Comparison of ENCODE assay signal across 2 fruit fly cellular contexts in the genomic region with DNA sequence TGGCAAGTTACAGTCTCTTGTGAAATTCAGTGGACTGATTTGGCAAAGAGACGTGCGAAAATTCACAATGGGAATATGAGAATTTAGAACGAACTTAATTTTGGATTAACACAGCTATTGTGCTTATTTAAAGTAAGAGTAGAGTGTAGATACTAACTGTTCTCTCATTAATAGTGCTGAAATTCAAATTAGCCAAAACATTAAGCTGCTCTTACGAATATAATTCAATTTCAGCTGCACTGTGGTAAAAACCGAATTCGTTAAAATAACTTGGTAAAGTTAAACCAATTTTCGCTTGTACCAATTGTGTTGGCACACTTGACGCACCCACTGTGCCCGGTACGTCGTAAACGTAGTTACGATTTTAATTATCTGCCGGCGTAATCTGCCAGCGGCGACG.
TF ChIP-seq lines count a peak whose summit lies in the region.

No protein-coding gene starts in this region.

TF ChIP-seq in whole organism, embryonic, 481 proteins besides CTCF, POLR2A, EP300 and RAD21 (continued from another document and continues in another):
- TF ChIP-seq ap (GFP tag; IDR thresholded peaks at IDR 0.05; lab: Robert Waterston, UW) (no peak), CG14860 (GFP tag; IDR thresholded peaks at IDR 0.05; lab: Robert Waterston, UW; ENCODE audit: partially characterized antibody) (no peak), ken (GFP tag; IDR thresholded peaks at IDR 0.05; lab: Robert Waterston, UW) (no peak), CG33213 (GFP tag; optimal IDR thresholded peaks at IDR 0.05; lab: Kevin White, UChicago) (no peak), bigmax (GFP tag; optimal IDR thresholded peaks at IDR 0.05; lab: Kevin White, UChicago) (no peak), Deaf1 (tag; optimal IDR thresholded peaks at IDR 0.05; lab: Kevin White, UChicago) (no peak), tx (GFP tag; optimal IDR thresholded peaks at IDR 0.05; lab: Kevin White, UChicago) (peak; percentile 10), dmrt11E (tag; optimal IDR thresholded peaks at IDR 0.05; lab: Kevin White, UChicago) (no peak), CG2199 (GFP tag; IDR thresholded peaks at IDR 0.05; lab: Robert Waterston, UW) (no peak), Sry-δ (GFP tag; optimal IDR thresholded peaks at IDR 0.05; lab: Kevin White, UChicago) (peak; percentile 15), scrt (GFP tag; optimal IDR thresholded peaks at IDR 0.05; lab: Kevin White, UChicago) (peak; percentile 28), CG17186 (GFP tag; optimal IDR thresholded peaks at IDR 0.05; lab: Kevin White, UChicago) (no peak), Max (GFP tag; optimal IDR thresholded peaks at IDR 0.05; lab: Kevin White, UChicago) (peak; percentile 32), pzg (GFP tag; optimal IDR thresholded peaks at IDR 0.05; lab: Kevin White, UChicago) (no peak), CG3407 (GFP tag; optimal IDR thresholded peaks at IDR 0.05; lab: Kevin White, UChicago) (no peak), CG8388 (GFP tag; optimal IDR thresholded peaks at IDR 0.05; lab: Kevin White, UChicago) (peak; percentile 74), Chrac-16 (GFP tag; optimal IDR thresholded peaks at IDR 0.05; lab: Kevin White, UChicago) (peak; percentile 11), peb (GFP tag; IDR thresholded peaks at IDR 0.05; lab: Robert Waterston, UW) (no peak), CG6654 (GFP tag; optimal IDR thresholded peaks at IDR 0.05; lab: Kevin White, UChicago) (no peak), gce (GFP tag; IDR thresholded peaks at IDR 0.05; lab: Robert Waterston, UW) (no peak), sim (GFP tag; IDR thresholded peaks at IDR 0.05; lab: Robert Waterston, UW) (no peak), disco-r (GFP tag; optimal IDR thresholded peaks at IDR 0.05; lab: Kevin White, UChicago) (no peak), CG15514 (GFP tag; optimal IDR thresholded peaks at IDR 0.05; lab: Kevin White, UChicago) (peak; percentile 27), CG4404 (GFP tag; IDR thresholded peaks at IDR 0.05; lab: Robert Waterston, UW) (no peak), CG7839 (tag; optimal IDR thresholded peaks at IDR 0.05; lab: Kevin White, UChicago) (peak; percentile 72), CG18011 (GFP tag; optimal IDR thresholded peaks at IDR 0.05; lab: Kevin White, UChicago) (peak; percentile 12), Fer1 (GFP tag; optimal IDR thresholded peaks at IDR 0.05; lab: Kevin White, UChicago) (peak; percentile 48), CG1602 (GFP tag; optimal IDR thresholded peaks at IDR 0.05; lab: Kevin White, UChicago) (no peak), ash1 (GFP tag; optimal IDR thresholded peaks at IDR 0.05; lab: Kevin White, UChicago) (no peak), fd3F (GFP tag; optimal IDR thresholded peaks at IDR 0.05; lab: Kevin White, UChicago) (peak; percentile 29), E2f2 (GFP tag; IDR thresholded peaks at IDR 0.05; lab: Robert Waterston, UW) (no peak), CG8478 (optimal IDR thresholded peaks at IDR 0.05; lab: Kevin White, UChicago) (no peak), bowl (GFP tag; IDR thresholded peaks at IDR 0.05; lab: Robert Waterston, UW) (no peak), CG10366 (GFP tag; IDR thresholded peaks at IDR 0.05; lab: Robert Waterston, UW) (no peak), kay (GFP tag; optimal IDR thresholded peaks at IDR 0.05; lab: Kevin White, UChicago) (no peak), D (optimal IDR thresholded peaks at IDR 0.05; lab: Kevin White, UChicago) (no peak), D (GFP tag; optimal IDR thresholded peaks at IDR 0.05; lab: Kevin White, UChicago) (no peak), CG10979 (tag; optimal IDR thresholded peaks at IDR 0.05; lab: Kevin White, UChicago) (no peak), CG7745 (tag; optimal IDR thresholded peaks at IDR 0.05; lab: Kevin White, UChicago) (no peak), ssp (GFP tag; IDR thresholded peaks at IDR 0.05; lab: Robert Waterston, UW) (no peak), CG10462 (GFP tag; optimal IDR thresholded peaks at IDR 0.05; lab: Kevin White, UChicago) (no peak), CG8281 (tag; optimal IDR thresholded peaks at IDR 0.05; lab: Kevin White, UChicago) (no peak), CG5245 (GFP tag; optimal IDR thresholded peaks at IDR 0.05; lab: Kevin White, UChicago) (no peak), CG17359 (tag; optimal IDR thresholded peaks at IDR 0.05; lab: Kevin White, UChicago) (peak; percentile 14), Sry-β (GFP tag; optimal IDR thresholded peaks at IDR 0.05; lab: Kevin White, UChicago) (no peak), CG31365 (tag; optimal IDR thresholded peaks at IDR 0.05; lab: Kevin White, UChicago) (no peak), Blimp-1 (GFP tag; optimal IDR thresholded peaks at IDR 0.05; lab: Kevin White, UChicago) (no peak), dati (GFP tag; IDR thresholded peaks at IDR 0.05; lab: Robert Waterston, UW) (no peak), Lpt (GFP tag; optimal IDR thresholded peaks at IDR 0.05; lab: Kevin White, UChicago) (no peak), CG13424 (tag; optimal IDR thresholded peaks at IDR 0.05; lab: Kevin White, UChicago) (peak; percentile 22), ham (GFP tag; IDR thresholded peaks at IDR 0.05; lab: Robert Waterston, UW) (no peak), CG31441 (GFP tag; IDR thresholded peaks at IDR 0.05; lab: Robert Waterston, UW) (no peak), CG10959 (GFP tag; IDR thresholded peaks at IDR 0.05; lab: Robert Waterston, UW) (no peak), NC2α (GFP tag; optimal IDR thresholded peaks at IDR 0.05; lab: Kevin White, UChicago) (no peak), CG4617 (GFP tag; optimal IDR thresholded peaks at IDR 0.05; lab: Kevin White, UChicago; ENCODE audit: borderline replicate concordance) (no peak), CG6854 (GFP tag; optimal IDR thresholded peaks at IDR 0.05; lab: Kevin White, UChicago) (peak; percentile 20), YL-1 (GFP tag; optimal IDR thresholded peaks at IDR 0.05; lab: Kevin White, UChicago) (no peak), dan (GFP tag; IDR thresholded peaks at IDR 0.05; lab: Robert Waterston, UW) (no peak), tna (GFP tag; IDR thresholded peaks at IDR 0.05; lab: Robert Waterston, UW; ENCODE audit: partially characterized antibody) (no peak), CG17802 (tag; optimal IDR thresholded peaks at IDR 0.05; lab: Kevin White, UChicago) (no peak), en (GFP tag; optimal IDR thresholded peaks at IDR 0.05; lab: Kevin White, UChicago) (peak; percentile 19), CG34422 (GFP tag; IDR thresholded peaks at IDR 0.05; lab: Robert Waterston, UW) (no peak), jigr1 (GFP tag; IDR thresholded peaks at IDR 0.05; lab: Robert Waterston, UW) (0 out of 3 replicates have a peak, but pooled peaks have one; percentile 39), usp (GFP tag; optimal IDR thresholded peaks at IDR 0.05; lab: Kevin White, UChicago) (no peak), CG2120 (GFP tag; optimal IDR thresholded peaks at IDR 0.05; lab: Kevin White, UChicago) (peak; percentile 81), eyg (GFP tag; optimal IDR thresholded peaks at IDR 0.05; lab: Kevin White, UChicago) (no peak), dmrt99B (tag; optimal IDR thresholded peaks at IDR 0.05; lab: Kevin White, UChicago) (peak; percentile 42)

TF ChIP-seq in whole organism, prepupa, 60 proteins besides CTCF, POLR2A, EP300 and RAD21 (continued from another document):
- peak; percentile 58 for TF ChIP-seq CG7368 (GFP tag; optimal IDR thresholded peaks at IDR 0.05; lab: Kevin White, UChicago)
- peak; percentile 84 for TF ChIP-seq CG32006 (GFP tag; optimal IDR thresholded peaks at IDR 0.05; lab: Kevin White, UChicago)
- TF ChIP-seq Sox14 (GFP tag; optimal IDR thresholded peaks at IDR 0.05; lab: Kevin White, UChicago), result peak; percentile 75
- peak; percentile 74 for TF ChIP-seq CG8119 (GFP tag; IDR thresholded peaks at IDR 0.05; lab: Robert Waterston, UW)
- peak; percentile 67 for TF ChIP-seq CG11762 (GFP tag; optimal IDR thresholded peaks at IDR 0.05; lab: Kevin White, UChicago; ENCODE audit: insufficient read depth)
- peak; percentile 63 for TF ChIP-seq CG11902 (GFP tag; optimal IDR thresholded peaks at IDR 0.05; lab: Kevin White, UChicago)
- no peak for TF ChIP-seq fkh (GFP tag; optimal IDR thresholded peaks at IDR 0.05; lab: Kevin White, UChicago)
- TF ChIP-seq Gug (GFP tag; IDR thresholded peaks at IDR 0.05; lab: Robert Waterston, UW), result peak; percentile 48; the same call in 1 of the 2 replicates
- no peak for TF ChIP-seq fd85E (GFP tag; optimal IDR thresholded peaks at IDR 0.05; lab: Kevin White, UChicago)
